Worm (Caenorhabditis elegans) whole organism, midembryonic: ENCODE results near the gene stc-1.

Source experiments
- flt-1 ChIP-seq: fragments of 200-800 bp; sonication (Bioruptor generic); IDR thresholded peaks from 2 replicates; pipeline ENCODE4 v1.3.6; 2022; ENCODE audit warnings: missing genetic modification characterization, missing compliant biosample characterization
- klf-2 ChIP-seq: fragments of 200-800 bp; sonication (Bioruptor generic); conservative IDR thresholded peaks from 2 replicates; pipeline ENCODE4 v1.3.6; 2022; ENCODE audit warnings: missing genetic modification reagents, missing genetic modification characterization, missing compliant biosample characterization
- ref-1 ChIP-seq: fragments of 200-800 bp; sonication (Bioruptor generic); conservative IDR thresholded peaks from 2 replicates; pipeline ENCODE4 v1.3.6; 2022; ENCODE audit warnings: missing genetic modification reagents, missing genetic modification characterization, missing compliant biosample characterization

DNA sequence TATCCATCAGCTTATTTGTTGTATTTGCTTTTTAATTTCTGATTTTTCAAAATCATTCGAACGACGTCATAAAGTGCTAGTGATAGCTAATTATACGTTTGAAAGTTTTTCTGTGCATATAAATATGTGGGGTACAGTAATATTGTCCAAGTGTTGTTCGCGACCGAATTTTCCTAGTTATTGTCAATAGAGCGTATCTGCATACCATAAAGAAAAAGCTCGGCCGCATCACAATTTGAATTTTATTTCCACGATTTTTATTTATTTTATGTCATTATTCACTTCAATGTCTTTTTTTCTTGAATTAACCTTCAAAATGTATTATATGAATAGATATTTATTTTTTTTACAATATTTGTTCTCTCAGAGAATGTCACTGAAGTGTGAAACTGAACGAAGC is 49.2 kb downstream of the stc-1 start, which contains the start of gene rnh-2:
- no peak for TF ChIP-seq ref-1 (GFP tag; lab: Robert Waterston, UW)
- TF ChIP-seq flt-1 (GFP tag; lab: Robert Waterston, UW) = 0 out of 2 replicates have a peak, but pooled peaks have one; percentile 54
- no peak for TF ChIP-seq klf-2
